Fruit fly (Drosophila melanogaster) whole organism, embryonic: ENCODE data around the gene Alg7.
A peak's percentile ranks its signal among the peaks of the same experiment; 100 is the strongest.

ENCODE experiments used
- CG10462 ChIP-seq: fragments of 200-800 bp; sonication (Bioruptor generic); optimal IDR thresholded peaks from 2 replicates; lab custom pipeline; 2016; ENCODE audit warnings: missing biosample characterization, missing genetic modification characterization
- CG10543 ChIP-seq: fragments of 200-800 bp; sonication (Bioruptor generic); optimal IDR thresholded peaks from 3 replicates; lab custom pipeline; 2017; ENCODE audit warnings: missing biosample characterization, mild to moderate bottlenecking, missing genetic modification characterization, moderate library complexity
- CG10565 ChIP-seq: fragments of 200-800 bp; sonication (Bioruptor generic); optimal IDR thresholded peaks from 3 replicates; lab custom pipeline; 2016; ENCODE audit warnings: missing biosample characterization, mild to moderate bottlenecking, missing genetic modification characterization
- CG11560 ChIP-seq: fragments of 200-800 bp; sonication (Bioruptor generic); IDR thresholded peaks from 3 replicates; pipeline ENCODE4 v1.3.6; 2022; ENCODE audit warnings: missing biosample characterization, missing genetic modification characterization
- CG11695 ChIP-seq: fragments of 200-800 bp; sonication (Bioruptor generic); IDR thresholded peaks from 3 replicates; pipeline ENCODE4 v1.3.6; 2022; ENCODE audit warnings: missing biosample characterization, missing genetic modification characterization
- CG13894 ChIP-seq: fragments of 200-800 bp; sonication (Bioruptor generic); optimal IDR thresholded peaks from 3 replicates; lab custom pipeline; 2018; ENCODE audit warnings: missing biosample characterization, mild to moderate bottlenecking, missing genetic modification characterization, moderate library complexity
- CG15011 ChIP-seq: fragments of 200-800 bp; sonication (Bioruptor generic); optimal IDR thresholded peaks from 3 replicates; lab custom pipeline; 2018; ENCODE audit warnings: missing biosample characterization, mild to moderate bottlenecking, missing genetic modification characterization
- CG15696 ChIP-seq: fragments of 200-800 bp; sonication (Bioruptor generic); optimal IDR thresholded peaks from 2 replicates; lab custom pipeline; 2019; ENCODE audit warnings: missing biosample characterization, mild to moderate bottlenecking, missing genetic modification characterization, moderate library complexity
- CG18262 ChIP-seq: fragments of 200-800 bp; optimal IDR thresholded peaks from 3 replicates; lab custom pipeline; 2019; ENCODE audit warnings: missing biosample characterization, mild to moderate bottlenecking, missing genetic modification characterization, moderate library complexity
- CG33557 ChIP-seq: fragments of 200-800 bp; sonication (Bioruptor generic); optimal IDR thresholded peaks from 2 replicates; lab custom pipeline; 2019; ENCODE audit warnings: missing biosample characterization, mild to moderate bottlenecking, missing genetic modification characterization, moderate library complexity
- CG5953 ChIP-seq: fragments of 200-800 bp; sonication (Bioruptor generic); IDR thresholded peaks from 2 replicates; pipeline ENCODE4 v1.3.6; 2022; ENCODE audit warnings: missing biosample characterization, missing genetic modification characterization
- CG8478 ChIP-seq: fragments of >200 bp; optimal IDR thresholded peaks from 2 replicates; lab custom pipeline; 2018
- CG8924 ChIP-seq: fragments of 200-800 bp; optimal IDR thresholded peaks from 3 replicates; lab custom pipeline; 2019; ENCODE audit warnings: missing biosample characterization, mild to moderate bottlenecking, missing genetic modification characterization, moderate library complexity
- CHES-1-like ChIP-seq: fragments of 200-800 bp; sonication (Bioruptor generic); optimal IDR thresholded peaks from 2 replicates; lab custom pipeline; 2016; ENCODE audit warnings: missing biosample characterization, missing genetic modification characterization
- Chrac-16 ChIP-seq: fragments of 200-800 bp; sonication (Bioruptor generic); optimal IDR thresholded peaks from 3 replicates; lab custom pipeline; 2016; ENCODE audit warnings: missing biosample characterization, missing genetic modification characterization
- D ChIP-seq, 2 experiments: fragments of 200-800 bp in 1 of 2; fragments of >200 bp in 1 of 2; sonication (Bioruptor generic) in 1 of 2; optimal IDR thresholded peaks; 2 replicates in 1 of 2; 3 replicates in 1 of 2; lab custom pipeline; 2017; ENCODE audit warnings: mild to moderate bottlenecking in 1 of 2, missing biosample characterization in 1 of 2, missing genetic modification characterization in 1 of 2, missing genetic modification reagents in 1 of 2
- Dad ChIP-seq: fragments of 200-800 bp; sonication (Bioruptor generic); optimal IDR thresholded peaks from 3 replicates; lab custom pipeline; 2016; ENCODE audit warnings: missing biosample characterization, missing genetic modification characterization
- Dip2 ChIP-seq: fragments of 200-800 bp; sonication (Bioruptor generic); IDR thresholded peaks from 2 replicates; pipeline ENCODE4 v1.3.6; 2022; ENCODE audit warnings: missing biosample characterization, missing genetic modification characterization
- E2f2 ChIP-seq: fragments of 200-800 bp; sonication (Bioruptor generic); IDR thresholded peaks from 2 replicates; pipeline ENCODE4 v1.3.6; 2022; ENCODE audit warnings: missing biosample characterization, missing genetic modification characterization
- Elba2 ChIP-seq: fragments of 200-800 bp; sonication (Bioruptor generic); optimal IDR thresholded peaks from 3 replicates; lab custom pipeline; 2016; ENCODE audit warnings: missing biosample characterization, missing genetic modification characterization
- HLH3B ChIP-seq: fragments of 200-800 bp; sonication (Bioruptor generic); IDR thresholded peaks from 2 replicates; pipeline ENCODE4 v1.3.6; 2022; ENCODE audit warnings: missing biosample characterization, missing genetic modification characterization
- HLH4C ChIP-seq: fragments of 200-800 bp; sonication (Bioruptor generic); IDR thresholded peaks from 3 replicates; pipeline ENCODE4 v1.3.6; 2022; ENCODE audit warnings: missing biosample characterization, missing genetic modification characterization; ENCODE audit not compliant: partially characterized antibody
- Hand ChIP-seq: fragments of 200-800 bp; sonication (Bioruptor generic); optimal IDR thresholded peaks from 2 replicates; lab custom pipeline; 2017; ENCODE audit warnings: mild to moderate bottlenecking, missing biosample characterization, missing genetic modification reagents, missing genetic modification characterization
- Hey ChIP-seq: fragments of 200-800 bp; sonication (Bioruptor generic); optimal IDR thresholded peaks from 3 replicates; lab custom pipeline; 2018; ENCODE audit warnings: missing biosample characterization, mild to moderate bottlenecking, missing genetic modification characterization
- Hsf ChIP-seq: fragments of 200-800 bp; sonication (Bioruptor generic); optimal IDR thresholded peaks from 3 replicates; lab custom pipeline; 2016; ENCODE audit warnings: missing biosample characterization, missing genetic modification characterization
- Med ChIP-seq: fragments of 200-800 bp; sonication (Bioruptor generic); peaks from one replicate; lab custom pipeline; 2016; ENCODE audit warnings: missing biosample characterization, missing genetic modification characterization, mild to moderate bottlenecking, inconsistent platforms, moderate library complexity
- Meics ChIP-seq: fragments of 200-800 bp; sonication (Bioruptor generic); optimal IDR thresholded peaks from 2 replicates; lab custom pipeline; 2017; ENCODE audit warnings: missing biosample characterization, mild to moderate bottlenecking, missing genetic modification characterization
- NC2β ChIP-seq: fragments of 200-800 bp; sonication (Bioruptor generic); optimal IDR thresholded peaks from 2 replicates; lab custom pipeline; 2016; ENCODE audit warnings: missing biosample characterization, missing genetic modification characterization
- NfI ChIP-seq: fragments of 200-800 bp; sonication (Bioruptor generic); optimal IDR thresholded peaks from 3 replicates; lab custom pipeline; 2018; ENCODE audit warnings: missing biosample characterization, mild to moderate bottlenecking, missing genetic modification characterization, moderate library complexity
- ato ChIP-seq: fragments of 200-800 bp; sonication (Bioruptor generic); IDR thresholded peaks from 2 replicates; pipeline ENCODE4 v1.3.6; 2022; ENCODE audit warnings: missing biosample characterization, missing genetic modification characterization; ENCODE audit not compliant: partially characterized antibody
- caup ChIP-seq: fragments of 200-800 bp; sonication (Bioruptor generic); optimal IDR thresholded peaks from 3 replicates; lab custom pipeline; 2017; ENCODE audit warnings: missing biosample characterization, mild to moderate bottlenecking, missing genetic modification characterization, moderate library complexity; ENCODE audit not compliant: severe bottlenecking
- chn ChIP-seq: fragments of 200-800 bp; sonication (Bioruptor generic); optimal IDR thresholded peaks from 2 replicates; lab custom pipeline; 2016; ENCODE audit warnings: missing biosample characterization, missing genetic modification characterization
- corto ChIP-seq: fragments of 200-800 bp; sonication (Bioruptor generic); optimal IDR thresholded peaks from 2 replicates; lab custom pipeline; 2016; ENCODE audit warnings: missing biosample characterization, mild to moderate bottlenecking, missing genetic modification characterization, moderate library complexity
- crol ChIP-seq: fragments of 200-800 bp; sonication (Bioruptor generic); IDR thresholded peaks from 2 replicates; pipeline ENCODE4 v1.3.6; 2022; ENCODE audit warnings: missing biosample characterization, missing genetic modification characterization
- dan ChIP-seq: fragments of 200-800 bp; sonication (Bioruptor generic); IDR thresholded peaks from 2 replicates; pipeline ENCODE4 v1.3.6; 2022; ENCODE audit warnings: missing biosample characterization, missing genetic modification characterization
- dati ChIP-seq: fragments of 200-800 bp; sonication (Bioruptor generic); IDR thresholded peaks from 2 replicates; pipeline ENCODE4 v1.3.6; 2022; ENCODE audit warnings: missing biosample characterization, missing genetic modification characterization
- dm ChIP-seq: fragments of 200-800 bp; sonication (Bioruptor generic); optimal IDR thresholded peaks from 3 replicates; lab custom pipeline; 2016; ENCODE audit warnings: missing biosample characterization, missing genetic modification characterization
- ewg ChIP-seq: fragments of 200-800 bp; sonication (Bioruptor generic); optimal IDR thresholded peaks from 3 replicates; lab custom pipeline; 2017; ENCODE audit warnings: mild to moderate bottlenecking, missing biosample characterization, missing genetic modification reagents, missing genetic modification characterization
- fd96Cb ChIP-seq: fragments of 200-800 bp; sonication (Bioruptor generic); optimal IDR thresholded peaks from 2 replicates; lab custom pipeline; 2018; ENCODE audit warnings: missing biosample characterization, mild to moderate bottlenecking, missing genetic modification characterization, moderate library complexity
- gsb ChIP-seq: fragments of 200-800 bp; sonication (Bioruptor generic); IDR thresholded peaks from 2 replicates; pipeline ENCODE4 v1.3.6; 2022; ENCODE audit warnings: missing biosample characterization, missing genetic modification characterization
- h ChIP-seq: fragments of >200 bp; optimal IDR thresholded peaks from 2 replicates; lab custom pipeline; 2017
- knrl ChIP-seq: fragments of 200-800 bp; sonication (Bioruptor generic); IDR thresholded peaks from 3 replicates; pipeline ENCODE4 v1.3.6; 2022; ENCODE audit warnings: missing biosample characterization, missing genetic modification characterization; ENCODE audit not compliant: partially characterized antibody
- lbe ChIP-seq: fragments of 200-800 bp; sonication (Bioruptor generic); optimal IDR thresholded peaks from 2 replicates; lab custom pipeline; 2016; ENCODE audit warnings: missing biosample characterization, mild to moderate bottlenecking, missing genetic modification characterization
- nau ChIP-seq: fragments of 200-800 bp; sonication (Bioruptor generic); optimal IDR thresholded peaks from 3 replicates; lab custom pipeline; 2017; ENCODE audit warnings: missing biosample characterization, mild to moderate bottlenecking, missing genetic modification characterization, missing genetic modification reagents
- nmo ChIP-seq: fragments of 200-800 bp; sonication (Bioruptor generic); optimal IDR thresholded peaks from 2 replicates; lab custom pipeline; 2018; ENCODE audit warnings: missing biosample characterization, mild to moderate bottlenecking, missing genetic modification characterization, moderate library complexity
- prd ChIP-seq, 3 experiments: fragments of >200 bp in 2 of 3; fragments of 200-800 bp in 1 of 3; sonication (Bioruptor generic) in 1 of 3; optimal IDR thresholded peaks in 2 of 3; IDR thresholded peaks in 1 of 3; 2 replicates in 2 of 3; 3 replicates in 1 of 3; pipeline versions ENCODE4 v1.3.6 to Lab custom; 2017 to 2022; ENCODE audit warnings: missing biosample characterization in 1 of 3, missing genetic modification characterization in 1 of 3
- so ChIP-seq: fragments of 200-800 bp; sonication (Bioruptor generic); IDR thresholded peaks from 3 replicates; pipeline ENCODE4 v1.3.6; 2022; ENCODE audit warnings: missing biosample characterization, missing genetic modification characterization
- tll ChIP-seq, 2 experiments: fragments of 200-800 bp in 1 of 2; fragments of >200 bp in 1 of 2; sonication (Bioruptor generic) in 1 of 2; optimal IDR thresholded peaks; 2 replicates each; lab custom pipeline; 2017 to 2019; ENCODE audit warnings: missing biosample characterization in 2 of 2, missing genetic modification characterization in 2 of 2, mild to moderate bottlenecking in 1 of 2, moderate library complexity in 1 of 2
- usp ChIP-seq: fragments of >200 bp; optimal IDR thresholded peaks from 2 replicates; lab custom pipeline; 2017; ENCODE audit warnings: missing biosample characterization, missing genetic modification characterization
- zf30C ChIP-seq: fragments of 200-800 bp; sonication (Bioruptor generic); optimal IDR thresholded peaks from 3 replicates; lab custom pipeline; 2018; ENCODE audit warnings: missing biosample characterization, mild to moderate bottlenecking, missing genetic modification characterization

Gene Alg7

DNA sequence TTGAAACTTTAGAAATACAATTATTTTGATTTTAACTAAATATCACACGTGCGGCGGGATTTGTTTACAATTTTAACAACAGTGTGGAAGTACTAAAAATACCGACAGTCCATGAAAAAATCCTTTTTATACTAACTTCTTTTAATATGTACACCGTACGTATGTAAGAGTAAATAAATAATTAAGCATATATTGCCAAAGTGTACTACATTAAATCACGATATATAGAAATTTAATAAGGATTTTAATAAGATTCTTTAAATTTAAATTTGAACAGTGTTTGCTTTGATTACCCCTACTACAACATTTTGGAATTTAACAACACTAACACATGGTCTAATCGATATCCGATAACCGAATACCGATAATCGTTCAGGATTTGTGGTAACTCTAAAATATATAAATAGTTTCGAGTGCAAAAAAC lies 43.2 kb downstream of the Alg7 start, which contains the start of the genes Ski6 and CG16812 (continued):
- TF ChIP-seq Hsf (GFP tag; lab: Kevin White, UChicago) (peak; percentile 62), Hand (GFP tag; lab: Kevin White, UChicago) (no peak), lbe (GFP tag; lab: Kevin White, UChicago) (no peak), dm (GFP tag; lab: Kevin White, UChicago) (peak; percentile 43), ato (GFP tag; lab: Robert Waterston, UW) (no peak), gsb (GFP tag; lab: Robert Waterston, UW) (no peak), CG5953 (GFP tag; lab: Robert Waterston, UW) (no peak), Chrac-16 (GFP tag; lab: Kevin White, UChicago) (peak; percentile 78), CHES-1-like (GFP tag; lab: Kevin White, UChicago) (peak; percentile 16), caup (GFP tag; lab: Kevin White, UChicago) (no peak), HLH4C (GFP tag; lab: Robert Waterston, UW) (peak; percentile 42; the same call in 1 of the 3 replicates), nau (GFP tag; lab: Kevin White, UChicago) (no peak), Dad (GFP tag; lab: Kevin White, UChicago) (no peak), HLH3B (GFP tag; lab: Robert Waterston, UW) (peak; percentile 64), CG13894 (tag; lab: Kevin White, UChicago) (no peak), dati (no peak), E2f2 (GFP tag; lab: Robert Waterston, UW) (peak; percentile 58; the same call in 1 of the 2 replicates), Elba2 (GFP tag; lab: Kevin White, UChicago) (peak; percentile 29), CG8478 (lab: Kevin White, UChicago) (no peak), crol (no peak), NC2β (GFP tag; lab: Kevin White, UChicago) (peak; percentile 51), tll (GFP tag; optimal IDR thresholded peaks at IDR 0.05; lab: Kevin White, UChicago) (no peak), dan (GFP tag; lab: Robert Waterston, UW) (no peak), zf30C (GFP tag; lab: Kevin White, UChicago) (no peak), CG10543 (GFP tag; lab: Kevin White, UChicago) (no peak), CG33557 (GFP tag; lab: Kevin White, UChicago) (peak; percentile 41), CG10565 (no peak), CG10462 (GFP tag; lab: Kevin White, UChicago) (peak; percentile 40), CG15696 (tag; lab: Kevin White, UChicago) (peak; percentile 73), CG11560 (no peak), chn (GFP tag; lab: Kevin White, UChicago) (peak; percentile 35), so (GFP tag; lab: Robert Waterston, UW) (no peak; the same call in 2 of the 3 replicates), nmo (GFP tag; lab: Kevin White, UChicago) (peak; percentile 84), prd (optimal IDR thresholded peaks at IDR 0.05; lab: Kevin White, UChicago) (no peak), prd (GFP tag; IDR thresholded peaks at IDR 0.05; lab: Robert Waterston, UW) (peak; percentile 76), Dip2 (GFP tag; lab: Robert Waterston, UW) (no peak), fd96Cb (peak; percentile 61), CG11695 (peak; percentile 48; the same call in 1 of the 3 replicates), usp (GFP tag; lab: Kevin White, UChicago) (no peak), knrl (GFP tag; lab: Robert Waterston, UW) (no peak), h (lab: Kevin White, UChicago) (no peak), CG8924 (tag; lab: Kevin White, UChicago) (peak; percentile 86), ewg (peak; percentile 13), CG15011 (GFP tag; lab: Kevin White, UChicago) (no peak), CG18262 (tag; lab: Kevin White, UChicago) (peak; percentile 76), corto (GFP tag; lab: Kevin White, UChicago) (no peak), D (optimal IDR thresholded peaks at IDR 0.05; lab: Kevin White, UChicago) (no peak), D (GFP tag; optimal IDR thresholded peaks at IDR 0.05; lab: Kevin White, UChicago) (no peak), Meics (peak; percentile 48), Med (GFP tag; lab: Kevin White, UChicago) (peak; percentile 84), Hey (tag; lab: Kevin White, UChicago) (no peak), NfI (peak; percentile 58)
